Fruit fly (Drosophila melanogaster) whole organism, embryonic: Measurements from ENCODE around the gene CG5968.

ENCODE experiments used
- Adf1 ChIP-seq: fragments of 200-800 bp; sonication (Bioruptor generic); IDR thresholded peaks from 2 replicates; pipeline ENCODE4 v1.3.6; 2022; ENCODE audit warnings: missing biosample characterization, missing genetic modification characterization
- B-H1 ChIP-seq: fragments of 200-800 bp; sonication (Bioruptor generic); IDR thresholded peaks from 3 replicates; pipeline ENCODE4 v1.3.6; 2022; ENCODE audit warnings: missing biosample characterization, missing genetic modification characterization
- C15 ChIP-seq: fragments of 200-800 bp; sonication (Bioruptor generic); IDR thresholded peaks from 3 replicates; pipeline ENCODE4 v1.3.6; 2022; ENCODE audit warnings: missing biosample characterization, missing genetic modification characterization
- CG10654 ChIP-seq: fragments of 200-800 bp; sonication (Bioruptor generic); optimal IDR thresholded peaks from 2 replicates; lab custom pipeline; 2016; ENCODE audit warnings: missing biosample characterization, missing genetic modification characterization
- CG12155 ChIP-seq: fragments of 200-800 bp; sonication (Bioruptor generic); optimal IDR thresholded peaks from 3 replicates; lab custom pipeline; 2016; ENCODE audit warnings: missing biosample characterization, missing genetic modification characterization
- CG12299 ChIP-seq: fragments of 200-800 bp; sonication (Bioruptor generic); optimal IDR thresholded peaks from 2 replicates; lab custom pipeline; 2018; ENCODE audit warnings: missing biosample characterization, mild to moderate bottlenecking, missing genetic modification characterization
- CG13775 ChIP-seq: fragments of 200-800 bp; sonication (Bioruptor generic); optimal IDR thresholded peaks from 3 replicates; lab custom pipeline; 2017; ENCODE audit warnings: missing biosample characterization, mild to moderate bottlenecking, missing genetic modification characterization
- CG15601 ChIP-seq: fragments of 200-800 bp; sonication (Bioruptor generic); optimal IDR thresholded peaks from 3 replicates; lab custom pipeline; 2019; ENCODE audit warnings: missing biosample characterization, mild to moderate bottlenecking, missing genetic modification characterization, moderate library complexity
- CG2116 ChIP-seq: fragments of 200-800 bp; sonication (Bioruptor generic); optimal IDR thresholded peaks from 3 replicates; lab custom pipeline; 2018; ENCODE audit warnings: missing biosample characterization, mild to moderate bottlenecking, missing genetic modification characterization
- CG30403 ChIP-seq: fragments of 200-800 bp; sonication (Bioruptor generic); optimal IDR thresholded peaks from 3 replicates; lab custom pipeline; 2016; ENCODE audit warnings: missing biosample characterization, missing genetic modification characterization
- CG3163 ChIP-seq: fragments of 200-800 bp; sonication (Bioruptor generic); optimal IDR thresholded peaks from 3 replicates; lab custom pipeline; 2016; ENCODE audit warnings: missing biosample characterization, missing genetic modification characterization
- CG33213 ChIP-seq: fragments of 200-800 bp; sonication (Bioruptor generic); optimal IDR thresholded peaks from 3 replicates; lab custom pipeline; 2016; ENCODE audit warnings: missing biosample characterization, missing genetic modification characterization
- CG3995 ChIP-seq: fragments of 200-800 bp; sonication (Bioruptor generic); optimal IDR thresholded peaks from 3 replicates; lab custom pipeline; 2016; ENCODE audit warnings: missing biosample characterization, missing genetic modification characterization
- CG4360 ChIP-seq: fragments of 200-800 bp; sonication (Bioruptor generic); IDR thresholded peaks from 2 replicates; pipeline ENCODE4 v1.3.6; 2022; ENCODE audit warnings: missing biosample characterization, missing genetic modification characterization
- CG5245 ChIP-seq: fragments of 200-800 bp; sonication (Bioruptor generic); optimal IDR thresholded peaks from 3 replicates; lab custom pipeline; 2016; ENCODE audit warnings: missing biosample characterization, missing genetic modification characterization
- CG7745 ChIP-seq: fragments of 200-800 bp; sonication (Bioruptor generic); optimal IDR thresholded peaks from 2 replicates; lab custom pipeline; 2018; ENCODE audit warnings: missing biosample characterization, mild to moderate bottlenecking, missing genetic modification characterization, moderate library complexity
- CG9876 ChIP-seq: fragments of 200-800 bp; sonication (Bioruptor generic); optimal IDR thresholded peaks from 2 replicates; lab custom pipeline; 2016; ENCODE audit warnings: missing biosample characterization, missing genetic modification characterization
- CoRest ChIP-seq: fragments of 200-800 bp; sonication (Bioruptor generic); optimal IDR thresholded peaks from 3 replicates; lab custom pipeline; 2018; ENCODE audit warnings: missing biosample characterization, mild to moderate bottlenecking, missing genetic modification characterization, moderate library complexity
- CrebB ChIP-seq: fragments of 200-800 bp; sonication (Bioruptor generic); optimal IDR thresholded peaks from 3 replicates; lab custom pipeline; 2018; ENCODE audit warnings: missing biosample characterization, mild to moderate bottlenecking, missing genetic modification characterization
- D19B ChIP-seq: fragments of 200-800 bp; sonication (Bioruptor generic); optimal IDR thresholded peaks from 2 replicates; lab custom pipeline; 2017; ENCODE audit warnings: missing biosample characterization, mild to moderate bottlenecking, missing genetic modification characterization
- Deaf1 ChIP-seq: fragments of 200-800 bp; optimal IDR thresholded peaks from 3 replicates; lab custom pipeline; 2019; ENCODE audit warnings: missing biosample characterization, mild to moderate bottlenecking, missing genetic modification characterization, moderate library complexity
- Dip2 ChIP-seq: fragments of 200-800 bp; sonication (Bioruptor generic); IDR thresholded peaks from 2 replicates; pipeline ENCODE4 v1.3.6; 2022; ENCODE audit warnings: missing biosample characterization, missing genetic modification characterization
- ERR ChIP-seq: fragments of 200-800 bp; sonication (Bioruptor generic); optimal IDR thresholded peaks from 2 replicates; lab custom pipeline; 2016; ENCODE audit warnings: missing biosample characterization, missing genetic modification characterization
- Hr51 ChIP-seq, 2 experiments: fragments of 200-800 bp; sonication (Bioruptor generic); optimal IDR thresholded peaks; 2 replicates in 1 of 2; 3 replicates in 1 of 2; lab custom pipeline; 2016 to 2018; ENCODE audit warnings: missing biosample characterization in 2 of 2, missing genetic modification characterization in 2 of 2, mild to moderate bottlenecking in 1 of 2, moderate library complexity in 1 of 2
- NC2α ChIP-seq: fragments of 200-800 bp; sonication (Bioruptor generic); optimal IDR thresholded peaks from 2 replicates; lab custom pipeline; 2016; ENCODE audit warnings: missing biosample characterization, missing genetic modification characterization
- NFAT ChIP-seq: fragments of 200-800 bp; sonication (Bioruptor generic); IDR thresholded peaks from 2 replicates; pipeline ENCODE4 v1.3.6; 2022; ENCODE audit warnings: missing biosample characterization, missing genetic modification characterization
- Optix ChIP-seq: fragments of 200-800 bp; sonication (Bioruptor generic); IDR thresholded peaks from 3 replicates; pipeline ENCODE4 v1.3.6; 2022; ENCODE audit warnings: missing biosample characterization, missing genetic modification characterization
- Tbp ChIP-seq: fragments of >200 bp; optimal IDR thresholded peaks from 2 replicates; lab custom pipeline; 2018; ENCODE audit warnings: missing biosample characterization, missing genetic modification characterization
- Vsx1 ChIP-seq: fragments of 200-800 bp; sonication (Bioruptor generic); optimal IDR thresholded peaks from 2 replicates; lab custom pipeline; 2017; ENCODE audit warnings: missing biosample characterization, mild to moderate bottlenecking, missing genetic modification characterization, missing genetic modification reagents
- ab ChIP-seq: fragments of 200-800 bp; sonication (Bioruptor generic); optimal IDR thresholded peaks from 2 replicates; lab custom pipeline; 2016; ENCODE audit warnings: missing biosample characterization, missing genetic modification characterization
- abd-A ChIP-seq: fragments of 200-800 bp; sonication (Bioruptor generic); optimal IDR thresholded peaks from 3 replicates; lab custom pipeline; 2019; ENCODE audit warnings: missing biosample characterization, mild to moderate bottlenecking, missing genetic modification characterization, moderate library complexity
- ara ChIP-seq: fragments of 200-800 bp; sonication (Bioruptor generic); IDR thresholded peaks from 2 replicates; pipeline ENCODE4 v1.3.6; 2022; ENCODE audit warnings: missing biosample characterization, missing genetic modification characterization
- chif ChIP-seq, 2 experiments: fragments of 200-800 bp; sonication (Bioruptor generic); optimal IDR thresholded peaks; 3 replicates each; lab custom pipeline; 2016; ENCODE audit warnings: missing biosample characterization in 2 of 2, missing genetic modification characterization in 2 of 2
- cwo ChIP-seq: fragments of 200-800 bp; sonication (Bioruptor generic); optimal IDR thresholded peaks from 3 replicates; lab custom pipeline; 2017; ENCODE audit warnings: missing biosample characterization, missing genetic modification characterization, mild to moderate bottlenecking, moderate library complexity, missing genetic modification reagents
- dimm ChIP-seq: fragments of 200-800 bp; sonication (Bioruptor generic); IDR thresholded peaks from 2 replicates; pipeline ENCODE4 v1.3.6; 2022; ENCODE audit warnings: missing biosample characterization, missing genetic modification characterization
- esg ChIP-seq: fragments of 200-800 bp; sonication (Bioruptor generic); conservative IDR thresholded peaks from 2 replicates; pipeline ENCODE4 v1.3.6; 2022; ENCODE audit warnings: missing biosample characterization, missing genetic modification characterization
- gt ChIP-seq: fragments of 200-800 bp; sonication (Bioruptor generic); IDR thresholded peaks from 2 replicates; pipeline ENCODE4 v1.3.6; 2022; ENCODE audit warnings: missing biosample characterization, missing genetic modification characterization
- hb ChIP-seq: fragments of 200-800 bp; sonication (Bioruptor generic); IDR thresholded peaks from 3 replicates; pipeline ENCODE4 v1.3.6; 2022; ENCODE audit warnings: missing biosample characterization, missing genetic modification characterization; ENCODE audit not compliant: partially characterized antibody
- kah ChIP-seq: fragments of 200-800 bp; sonication (Bioruptor generic); optimal IDR thresholded peaks from 2 replicates; lab custom pipeline; 2018; ENCODE audit warnings: missing biosample characterization, mild to moderate bottlenecking, missing genetic modification characterization
- lab ChIP-seq: fragments of 200-800 bp; sonication (Bioruptor generic); optimal IDR thresholded peaks from 3 replicates; lab custom pipeline; 2017; ENCODE audit warnings: missing biosample characterization, missing genetic modification characterization, mild to moderate bottlenecking, moderate library complexity, missing genetic modification reagents
- nau ChIP-seq: fragments of 200-800 bp; sonication (Bioruptor generic); optimal IDR thresholded peaks from 3 replicates; lab custom pipeline; 2017; ENCODE audit warnings: missing biosample characterization, mild to moderate bottlenecking, missing genetic modification characterization, missing genetic modification reagents
- p53 ChIP-seq: fragments of 200-800 bp; sonication (Bioruptor generic); optimal IDR thresholded peaks from 2 replicates; lab custom pipeline; 2016; ENCODE audit warnings: missing biosample characterization, missing genetic modification characterization
- sens ChIP-seq: fragments of 200-800 bp; sonication (Bioruptor generic); peaks from one replicate; lab custom pipeline; 2016; ENCODE audit warnings: missing biosample characterization, missing genetic modification characterization
- shn ChIP-seq: fragments of 200-800 bp; sonication (Bioruptor generic); optimal IDR thresholded peaks from 3 replicates; lab custom pipeline; 2016; ENCODE audit warnings: missing biosample characterization, missing genetic modification characterization
- slp2 ChIP-seq: fragments of 200-800 bp; sonication (Bioruptor generic); optimal IDR thresholded peaks from 2 replicates; lab custom pipeline; 2016; ENCODE audit warnings: missing biosample characterization, missing genetic modification characterization
- sqz ChIP-seq: fragments of 200-800 bp; sonication (Bioruptor generic); optimal IDR thresholded peaks from 3 replicates; lab custom pipeline; 2018; ENCODE audit warnings: missing biosample characterization, mild to moderate bottlenecking, missing genetic modification characterization
- ssp ChIP-seq: fragments of 200-800 bp; sonication (Bioruptor generic); IDR thresholded peaks from 2 replicates; pipeline ENCODE4 v1.3.6; 2022; ENCODE audit warnings: missing biosample characterization, missing genetic modification characterization
- tap ChIP-seq: fragments of 200-800 bp; optimal IDR thresholded peaks from 3 replicates; lab custom pipeline; 2019; ENCODE audit warnings: missing biosample characterization, mild to moderate bottlenecking, missing genetic modification characterization, moderate library complexity
- tna ChIP-seq: fragments of 200-800 bp; sonication (Bioruptor generic); IDR thresholded peaks from 2 replicates; pipeline ENCODE4 v1.3.6; 2022; ENCODE audit warnings: missing biosample characterization, missing genetic modification characterization; ENCODE audit not compliant: partially characterized antibody
- toy ChIP-seq: fragments of 200-800 bp; sonication (Bioruptor generic); IDR thresholded peaks from 2 replicates; pipeline ENCODE4 v1.3.6; 2022; ENCODE audit warnings: missing biosample characterization, missing genetic modification characterization
- tup ChIP-seq: fragments of 200-800 bp; sonication (Bioruptor generic); optimal IDR thresholded peaks from 2 replicates; lab custom pipeline; 2016; ENCODE audit warnings: missing biosample characterization, mild to moderate bottlenecking, missing genetic modification characterization, moderate library complexity
- usp ChIP-seq: fragments of >200 bp; optimal IDR thresholded peaks from 2 replicates; lab custom pipeline; 2017; ENCODE audit warnings: missing biosample characterization, missing genetic modification characterization

The CG5968 gene

DNA sequence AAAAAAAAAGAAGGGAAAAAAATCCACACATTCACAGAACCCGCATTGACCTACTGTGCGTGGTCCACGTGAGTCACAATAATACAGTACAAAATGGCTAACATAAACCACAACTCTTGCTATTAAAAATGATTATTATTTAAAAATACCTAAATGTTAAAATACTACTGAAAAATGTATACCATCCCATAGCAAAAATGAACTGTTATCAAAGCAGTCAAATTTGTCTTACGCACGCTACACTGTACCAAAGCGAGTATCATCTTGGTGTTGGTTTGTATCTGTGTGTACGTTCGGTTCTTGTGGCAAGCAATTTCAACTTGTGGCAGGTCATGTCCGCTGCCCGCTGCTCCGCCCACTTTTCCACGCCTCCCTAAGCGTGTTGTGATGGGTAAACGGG, 49.3 kb downstream of the CG5968 start (continued):
- peak; percentile 33 for TF ChIP-seq CG2116 (GFP tag; lab: Kevin White, UChicago)
- peak; percentile 83 for TF ChIP-seq ssp
- TF ChIP-seq CrebB (tag; lab: Kevin White, UChicago): peak; percentile 92
- no peak for TF ChIP-seq usp (GFP tag; lab: Kevin White, UChicago)
- TF ChIP-seq CG33213 (GFP tag; lab: Kevin White, UChicago): peak; percentile 70
- TF ChIP-seq C15 (GFP tag; lab: Robert Waterston, UW): peak; percentile 82; the same call in 2 of the 3 replicates
- TF ChIP-seq kah (GFP tag; lab: Kevin White, UChicago): peak; percentile 66
- TF ChIP-seq p53 (GFP tag; lab: Kevin White, UChicago): peak; percentile 52
- TF ChIP-seq shn (GFP tag; lab: Kevin White, UChicago): peak; percentile 41
- peak; percentile 69 for TF ChIP-seq sens (GFP tag; lab: Kevin White, UChicago)
- TF ChIP-seq cwo: peak; percentile 83
- peak; percentile 87 for TF ChIP-seq tup (GFP tag; lab: Kevin White, UChicago)
- TF ChIP-seq B-H1: peak; percentile 86
- peak; percentile 31 for TF ChIP-seq CG9876 (GFP tag; lab: Kevin White, UChicago)
- peak; percentile 88 for TF ChIP-seq CG15601 (tag; lab: Kevin White, UChicago)
- peak; percentile 80 to 90 for TF ChIP-seq chif (GFP tag; optimal IDR thresholded peaks at IDR 0.05; lab: Kevin White, UChicago)
- peak; percentile 87 for TF ChIP-seq CG12155 (GFP tag; lab: Kevin White, UChicago)
- peak; percentile 73 for TF ChIP-seq NC2α (GFP tag; lab: Kevin White, UChicago)
- TF ChIP-seq Deaf1 (tag; lab: Kevin White, UChicago): peak; percentile 65
- peak; percentile 78 for TF ChIP-seq ab (GFP tag; lab: Kevin White, UChicago)
- peak; percentile 87 for TF ChIP-seq gt (GFP tag; lab: Robert Waterston, UW)
- no peak for TF ChIP-seq CG7745
- peak; percentile 65 for TF ChIP-seq Adf1 (GFP tag; lab: Robert Waterston, UW)
- peak; percentile 32 for TF ChIP-seq CG3163
- peak; percentile 89 for TF ChIP-seq CG5245
- TF ChIP-seq lab: peak; percentile 89
- no peak for TF ChIP-seq Tbp (GFP tag; lab: Kevin White, UChicago)
- TF ChIP-seq CG30403: peak; percentile 89
- peak; percentile 65 for TF ChIP-seq abd-A (tag; lab: Kevin White, UChicago)
- peak; percentile 86 for TF ChIP-seq NFAT (GFP tag; lab: Robert Waterston, UW)
- peak; percentile 85 for TF ChIP-seq CG13775 (GFP tag; lab: Kevin White, UChicago)
- TF ChIP-seq ERR (GFP tag; lab: Kevin White, UChicago): peak; percentile 84
- peak; percentile 97 for TF ChIP-seq ara (GFP tag; lab: Robert Waterston, UW)
- peak; percentile 69 for TF ChIP-seq CG4360 (GFP tag; lab: Robert Waterston, UW)
- TF ChIP-seq Optix (GFP tag; lab: Robert Waterston, UW): peak; percentile 90
- no peak for TF ChIP-seq Dip2 (GFP tag; lab: Robert Waterston, UW)
- peak; percentile 79 for TF ChIP-seq dimm (GFP tag; lab: Robert Waterston, UW)
- TF ChIP-seq CoRest: peak; percentile 88
- peak; percentile 83 for TF ChIP-seq CG12299
- peak; percentile 90 for TF ChIP-seq slp2
- TF ChIP-seq esg: peak; percentile 93
- TF ChIP-seq nau: peak; percentile 72
- peak; percentile 24 for TF ChIP-seq D19B (GFP tag; lab: Kevin White, UChicago)
- peak; percentile 87 for TF ChIP-seq sqz (GFP tag; lab: Kevin White, UChicago)
- TF ChIP-seq toy (GFP tag; lab: Robert Waterston, UW): peak; percentile 71
- peak; percentile 78 for TF ChIP-seq Vsx1 (GFP tag; lab: Kevin White, UChicago)
- TF ChIP-seq hb (GFP tag; lab: Robert Waterston, UW): no peak
- TF ChIP-seq Hr51 (GFP tag; optimal IDR thresholded peaks at IDR 0.05; lab: Kevin White, UChicago): peak; percentile 71 to 87
- no peak for TF ChIP-seq tna
- TF ChIP-seq CG3995 (GFP tag; lab: Kevin White, UChicago): no peak
- peak; percentile 84 for TF ChIP-seq tap (tag; lab: Kevin White, UChicago)
- TF ChIP-seq CG10654 (GFP tag; lab: Kevin White, UChicago): peak; percentile 82
